Fruit fly (Drosophila melanogaster): ENCODE measurements around the gene CG4424.

Gene CG4424

dm6 chr3R:20027841-20028240 is at the start of gene CG4424, which contains the start of gene CG4854:
Gene CG4424 (minus strand): TSS chr3R:20028040.
Gene CG4854 (plus strand): TSS chr3R:20028058.
- TF ChIP-seq CG8478 (optimal IDR thresholded peaks at IDR 0.05) (no peak), Dll (optimal IDR thresholded peaks at IDR 0.05) (no peak), pan (optimal IDR thresholded peaks at IDR 0.05) (no peak), usp (GFP tag; optimal IDR thresholded peaks at IDR 0.05) (no peak), psq (optimal IDR thresholded peaks at IDR 0.05) (no peak)

DNA sequence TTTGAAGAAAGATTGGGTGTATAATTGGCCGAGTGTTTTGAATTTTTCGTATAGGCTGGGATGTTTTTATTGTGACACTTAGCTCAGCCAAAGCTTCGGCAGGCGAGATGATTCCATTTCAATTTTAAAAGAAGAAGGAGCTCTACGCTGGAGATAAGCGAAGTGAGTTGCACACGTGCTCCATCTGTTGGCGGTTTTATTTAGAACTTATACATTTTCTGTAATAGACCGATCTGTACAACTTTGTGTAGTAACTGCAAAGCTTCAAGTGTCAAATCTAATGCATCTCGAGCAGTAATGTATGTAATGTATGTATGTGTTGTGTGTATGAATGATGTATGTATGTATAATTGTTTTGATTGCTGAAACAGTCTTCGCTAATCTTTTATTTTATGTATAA is 38.6 kb upstream of the CG4424 start:
- TF ChIP-seq CG8478 (optimal IDR thresholded peaks at IDR 0.05) (no peak), EcR (GFP tag; optimal IDR thresholded peaks at IDR 0.05) (no peak), Dll (optimal IDR thresholded peaks at IDR 0.05) (no peak), usp (GFP tag; optimal IDR thresholded peaks at IDR 0.05) (no peak), pan (optimal IDR thresholded peaks at IDR 0.05) (no peak)

DNA sequence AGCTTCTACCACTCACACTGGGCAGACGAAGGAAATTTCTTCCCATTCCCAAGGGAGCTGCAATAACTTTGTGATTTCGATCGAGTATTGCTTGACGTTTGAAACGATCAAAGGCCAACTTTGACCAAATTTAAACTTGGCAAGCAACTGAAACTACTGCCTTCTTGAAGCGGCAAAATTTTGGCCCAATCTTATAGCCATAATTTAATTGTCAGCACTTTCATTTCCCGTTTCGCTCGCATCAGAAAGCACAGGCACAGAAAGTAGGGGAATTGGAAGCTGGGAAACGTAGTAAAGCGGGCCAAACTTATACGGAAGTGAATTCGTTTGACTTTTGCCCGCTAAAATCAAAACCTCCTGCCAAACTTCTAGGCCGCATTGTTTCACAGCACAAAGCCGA is 31.8 kb upstream of the CG4424 start, which contains the start of gene CG4390:
Gene CG4390, minus strand, starts transcription at position 101 of the 400 bp plus-strand sequence.
- TF ChIP-seq psq (optimal IDR thresholded peaks at IDR 0.05): no peak
- no peak for TF ChIP-seq EcR (GFP tag; optimal IDR thresholded peaks at IDR 0.05)
- no peak for TF ChIP-seq Dll (optimal IDR thresholded peaks at IDR 0.05)
- TF ChIP-seq CG8478 (optimal IDR thresholded peaks at IDR 0.05): no peak
- TF ChIP-seq usp (GFP tag; optimal IDR thresholded peaks at IDR 0.05): no peak

- TF ChIP-seq EcR (GFP tag; optimal IDR thresholded peaks at IDR 0.05) (no peak), Dll (optimal IDR thresholded peaks at IDR 0.05) (no peak), usp (GFP tag; optimal IDR thresholded peaks at IDR 0.05) (no peak), psq (optimal IDR thresholded peaks at IDR 0.05) (no peak), CG8478 (optimal IDR thresholded peaks at IDR 0.05) (no peak), pan (optimal IDR thresholded peaks at IDR 0.05) (no peak)
Measured at dm6 chr3R:20058960-20059359, 31.1 kb upstream of the CG4424 start.

- no peak for TF ChIP-seq pan (optimal IDR thresholded peaks at IDR 0.05)
- no peak for TF ChIP-seq Dll (optimal IDR thresholded peaks at IDR 0.05)
- no peak for TF ChIP-seq CG8478 (optimal IDR thresholded peaks at IDR 0.05)
- no peak for TF ChIP-seq usp (GFP tag; optimal IDR thresholded peaks at IDR 0.05)
- no peak for TF ChIP-seq EcR (GFP tag; optimal IDR thresholded peaks at IDR 0.05)
- no peak for TF ChIP-seq psq (optimal IDR thresholded peaks at IDR 0.05)
Measured at dm6 chr3R:20057501-20057900, 29.7 kb upstream of the CG4424 start, which contains the start of gene mdlc. Gene mdlc (plus strand): TSS chr3R:20057748.

DNA sequence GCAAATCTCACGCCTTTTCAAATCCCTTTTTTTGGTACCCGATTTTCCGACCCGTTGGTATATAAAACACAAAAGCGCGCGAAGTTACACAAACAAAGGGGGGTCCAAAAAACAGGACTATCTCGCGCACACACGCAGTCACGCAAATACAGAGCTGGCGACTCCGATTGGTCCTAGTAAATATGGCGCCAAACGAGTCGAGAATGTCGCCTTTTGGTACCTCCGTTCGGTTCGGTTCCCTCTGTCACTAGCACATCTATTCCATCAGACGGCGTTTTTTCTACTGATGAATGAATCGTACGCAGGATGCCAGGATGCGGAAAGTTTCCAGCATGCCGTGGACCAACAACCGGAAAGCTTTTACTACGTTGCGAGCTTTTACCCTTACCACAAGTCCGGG is 28.0 kb upstream of the CG4424 start, which contains the start of gene CG17193:
Gene CG17193, minus strand, starts transcription at position 289 of the 400 bp plus-strand sequence.
- TF ChIP-seq pan (optimal IDR thresholded peaks at IDR 0.05) (no peak), CG8478 (optimal IDR thresholded peaks at IDR 0.05) (no peak), EcR (GFP tag; optimal IDR thresholded peaks at IDR 0.05) (no peak)

DNA sequence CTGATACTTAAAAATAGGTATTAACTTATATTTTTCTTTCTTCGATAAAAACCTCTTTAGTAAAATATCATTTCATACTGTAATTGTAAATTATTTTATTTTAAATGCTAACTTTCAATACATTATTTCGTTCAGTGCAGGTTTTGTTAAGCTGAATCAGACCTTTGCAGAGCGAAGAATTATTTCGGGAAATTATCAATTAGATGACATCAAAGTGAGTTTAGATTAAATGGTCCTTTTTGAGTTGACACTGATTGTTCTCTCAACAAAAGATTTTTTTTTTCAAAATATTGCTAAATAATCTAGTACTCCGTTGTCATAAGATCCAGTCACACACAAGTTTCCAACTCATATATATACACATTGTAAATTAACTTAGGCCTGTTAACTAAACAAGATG is 14.6 kb upstream of the CG4424 start, which contains the start of the genes CG33934 and Indy-2:
Gene CG33934, plus strand, starts transcription at position 301 of the 400 bp plus-strand sequence.
Gene Indy-2, plus strand, starts transcription at position 301 of the 400 bp plus-strand sequence.
- TF ChIP-seq Dll (optimal IDR thresholded peaks at IDR 0.05) (no peak), psq (optimal IDR thresholded peaks at IDR 0.05) (no peak), pan (optimal IDR thresholded peaks at IDR 0.05) (no peak), usp (GFP tag; optimal IDR thresholded peaks at IDR 0.05) (no peak), EcR (GFP tag; optimal IDR thresholded peaks at IDR 0.05) (no peak), CG8478 (optimal IDR thresholded peaks at IDR 0.05) (no peak)

- TF ChIP-seq pan (optimal IDR thresholded peaks at IDR 0.05) (no peak), CG8478 (optimal IDR thresholded peaks at IDR 0.05) (no peak), Dll (optimal IDR thresholded peaks at IDR 0.05) (no peak)
Measured at dm6 chr3R:20035887-20036286, 8.0 kb upstream of the CG4424 start, which contains the start of gene Regnase-1. Gene Regnase-1 (minus strand): TSS chr3R:20036056.

- TF ChIP-seq usp (GFP tag; optimal IDR thresholded peaks at IDR 0.05) (no peak), CG8478 (optimal IDR thresholded peaks at IDR 0.05) (no peak), pan (optimal IDR thresholded peaks at IDR 0.05) (no peak), psq (optimal IDR thresholded peaks at IDR 0.05) (no peak), EcR (GFP tag; optimal IDR thresholded peaks at IDR 0.05) (no peak), Dll (optimal IDR thresholded peaks at IDR 0.05) (no peak)
Measured at dm6 chr3R:20031764-20032079, 3.9 kb upstream of the CG4424 start, which contains the start of gene idc. Gene idc (plus strand): TSS chr3R:20031823.

dm6 chr3R:20031043-20031763 is 3.4 kb upstream of the CG4424 start, which contains the start of gene trem:
Gene trem (minus strand): TSS chr3R:20031309.
- TF ChIP-seq psq (optimal IDR thresholded peaks at IDR 0.05): no peak
- TF ChIP-seq pan (optimal IDR thresholded peaks at IDR 0.05): peak; percentile 6

DNA sequence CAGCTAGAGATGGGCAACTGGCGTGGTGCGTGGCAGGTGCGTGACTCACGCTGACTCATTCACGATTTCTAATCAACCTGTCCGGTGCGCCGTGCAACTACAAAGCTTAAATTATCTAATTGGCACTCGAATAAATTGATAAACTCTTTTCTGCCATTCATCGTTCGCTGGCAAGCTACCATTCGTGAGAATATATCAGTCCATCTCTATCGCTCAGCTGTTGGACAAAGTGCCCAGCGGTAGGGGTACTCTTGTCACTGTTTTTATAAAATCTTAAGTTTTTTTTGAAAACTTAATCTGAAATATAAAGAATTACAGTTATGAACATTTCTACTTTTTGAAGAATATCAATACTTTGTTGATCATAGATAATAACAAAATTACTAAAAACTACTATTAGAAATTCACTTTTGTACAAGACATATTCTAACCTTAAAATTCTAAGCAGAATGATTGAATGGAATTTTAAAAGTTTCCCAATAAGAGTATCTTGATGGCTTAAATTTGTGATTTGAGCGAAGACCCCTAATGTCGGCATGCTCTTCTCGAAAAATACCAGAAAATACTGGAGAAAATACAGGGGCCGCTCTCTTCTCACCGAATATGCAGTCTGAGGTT is 6.6 kb downstream of the CG4424 start, which contains the start of the genes PIG-L and psidin:
Gene PIG-L, minus strand, starts transcription at position 187 of the 618 bp plus-strand sequence.
Gene psidin, plus strand, starts transcription at position 553 of the 618 bp plus-strand sequence.
- no peak for TF ChIP-seq Dll (optimal IDR thresholded peaks at IDR 0.05)

DNA sequence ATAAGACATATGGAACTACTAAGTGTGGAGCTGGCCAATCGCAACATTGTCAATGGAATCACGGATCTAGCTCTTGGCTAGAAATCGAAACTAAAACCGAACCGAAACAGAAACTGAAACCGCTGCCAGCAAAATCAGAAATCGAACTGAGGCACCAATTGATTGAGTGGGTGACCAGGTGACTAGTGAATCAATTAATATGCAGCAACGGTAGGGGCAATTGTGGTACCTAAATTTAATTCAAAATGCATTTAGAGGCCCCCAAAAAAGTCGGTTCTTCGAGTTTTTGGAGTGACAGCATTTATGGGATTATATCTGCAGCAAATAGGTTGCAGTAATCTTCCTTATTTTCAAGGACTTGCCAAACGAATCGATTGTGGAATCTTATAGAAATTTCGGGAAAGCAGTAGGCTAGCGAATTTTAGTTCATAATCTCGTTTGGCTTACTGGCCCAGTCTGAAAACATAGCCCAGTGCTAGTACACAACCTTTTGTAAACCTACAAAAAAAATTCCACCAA is 14.4 kb downstream of the CG4424 start, which contains the start of the genes CG17190 and CG4836:
Gene CG17190, minus strand, starts transcription at position 101 of the 519 bp plus-strand sequence.
Gene CG4836, plus strand, starts transcription at position 469 of the 519 bp plus-strand sequence.
- no peak for TF ChIP-seq CG8478 (optimal IDR thresholded peaks at IDR 0.05)
- no peak for TF ChIP-seq usp (GFP tag; optimal IDR thresholded peaks at IDR 0.05)
- TF ChIP-seq psq (optimal IDR thresholded peaks at IDR 0.05): no peak
- no peak for TF ChIP-seq Dll (optimal IDR thresholded peaks at IDR 0.05)
- TF ChIP-seq pan (optimal IDR thresholded peaks at IDR 0.05): no peak
